Worm (Caenorhabditis elegans): ENCODE results near the gene etc-1.
A peak's percentile ranks its signal among the peaks of the same experiment; 100 is the strongest.

etc-1 gene

DNA sequence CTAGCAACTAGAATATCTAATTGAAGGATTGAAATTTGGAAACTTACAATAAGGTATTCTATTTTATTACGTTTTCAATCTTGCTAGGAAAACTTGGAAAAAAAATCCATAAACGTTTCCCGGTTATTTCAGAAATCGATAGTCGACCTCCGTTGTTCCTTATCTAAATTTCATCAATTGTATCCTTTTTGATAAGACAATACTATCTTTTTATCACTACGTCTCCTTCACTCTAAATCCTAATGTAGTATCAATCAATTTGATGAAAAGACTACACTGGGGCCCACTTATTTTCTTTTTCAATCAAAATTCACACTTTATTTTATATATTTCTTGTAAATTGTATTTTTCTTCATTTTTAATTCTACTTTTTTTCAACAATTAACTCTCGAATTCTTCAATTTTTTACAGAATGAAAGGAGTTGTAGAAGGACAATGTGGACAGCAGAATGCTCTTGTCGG lies 39.8 kb downstream of the etc-1 start, which contains the start of gene prx-5:
Gene prx-5, plus strand, starts transcription at position 412 of the 462 bp plus-strand sequence.
- TF ChIP-seq pqm-1 (tag; optimal IDR thresholded peaks at IDR 0.05) (peak; percentile 50), daf-12 (tag; optimal IDR thresholded peaks at IDR 0.05) (no peak), elt-2 (tag; optimal IDR thresholded peaks at IDR 0.05) (peak; percentile 67), ceh-28 (tag; optimal IDR thresholded peaks at IDR 0.05) (peak; percentile 43), unc-39 (tag; optimal IDR thresholded peaks at IDR 0.05) (no peak)

- peak; percentile 25 for TF ChIP-seq nhr-11 (tag; optimal IDR thresholded peaks at IDR 0.05)
- TF ChIP-seq ZK546.5 (tag; optimal IDR thresholded peaks at IDR 0.05) = no peak
- peak; percentile 18 for TF ChIP-seq nfya-1 (tag; optimal IDR thresholded peaks at IDR 0.05; ENCODE audit: insufficient read depth)
- TF ChIP-seq nhr-43 (tag; optimal IDR thresholded peaks at IDR 0.05; ENCODE audit: poor library complexity, severe bottlenecking) = peak; percentile 19
- peak; percentile 19 for TF ChIP-seq elt-2 (tag; optimal IDR thresholded peaks at IDR 0.05)
These were observed 42.4 kb downstream of the etc-1 start, which contains the start of gene cup-16 for ce11 chrII:8707024-8707423. TSS of gene cup-16 (plus strand) at chrII:8707155.

DNA sequence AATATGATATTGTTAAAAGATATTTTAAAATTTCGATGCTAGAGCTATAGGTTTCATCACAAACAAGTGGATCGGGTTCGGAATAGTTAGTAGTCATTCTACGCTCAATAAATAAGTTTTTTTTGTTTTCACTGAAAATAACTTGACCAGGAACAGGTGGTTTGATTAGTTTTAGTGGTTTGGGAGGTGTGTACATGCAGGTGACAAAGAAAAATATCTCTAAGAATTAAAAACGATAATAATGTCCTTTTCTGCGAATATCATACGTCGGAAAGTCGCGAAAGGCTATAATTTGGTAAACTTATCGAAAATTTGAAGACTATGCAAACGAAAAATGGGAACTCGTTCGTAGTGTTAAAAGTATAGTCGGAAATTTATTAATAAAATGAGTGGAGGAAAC lies 45.7 kb downstream of the etc-1 start, which contains the start of gene srg-15:
Gene srg-15, minus strand, starts transcription at position 101 of the 400 bp plus-strand sequence.
- TF ChIP-seq egl-27 (tag; optimal IDR thresholded peaks at IDR 0.05) = no peak
- no peak for TF ChIP-seq lin-39 (tag; optimal IDR thresholded peaks at IDR 0.05)
- no peak for TF ChIP-seq nhr-12 (tag; optimal IDR thresholded peaks at IDR 0.05)
- TF ChIP-seq zag-1 (tag; optimal IDR thresholded peaks at IDR 0.05) = no peak
- TF ChIP-seq ZK546.5 (tag; optimal IDR thresholded peaks at IDR 0.05) = no peak
- TF ChIP-seq lsy-12 (tag; optimal IDR thresholded peaks at IDR 0.05) = no peak
- TF ChIP-seq egl-5 (tag; optimal IDR thresholded peaks at IDR 0.05) = no peak
- TF ChIP-seq ama-1 (optimal IDR thresholded peaks at IDR 0.05) = no peak

ce11 chrII:8714913-8715447 lies 50.3 kb downstream of the etc-1 start, which contains the start of the genes rab-21 and T01B7.13:
TSS of gene rab-21 (minus strand) at chrII:8715013.
TSS of gene T01B7.13 (plus strand) at chrII:8715397.
- TF ChIP-seq eor-1 (tag; optimal IDR thresholded peaks at IDR 0.05) = no peak
- TF ChIP-seq nhr-76 (tag; optimal IDR thresholded peaks at IDR 0.05) = no peak
- TF ChIP-seq fos-1 (tag; optimal IDR thresholded peaks at IDR 0.05) = no peak

DNA sequence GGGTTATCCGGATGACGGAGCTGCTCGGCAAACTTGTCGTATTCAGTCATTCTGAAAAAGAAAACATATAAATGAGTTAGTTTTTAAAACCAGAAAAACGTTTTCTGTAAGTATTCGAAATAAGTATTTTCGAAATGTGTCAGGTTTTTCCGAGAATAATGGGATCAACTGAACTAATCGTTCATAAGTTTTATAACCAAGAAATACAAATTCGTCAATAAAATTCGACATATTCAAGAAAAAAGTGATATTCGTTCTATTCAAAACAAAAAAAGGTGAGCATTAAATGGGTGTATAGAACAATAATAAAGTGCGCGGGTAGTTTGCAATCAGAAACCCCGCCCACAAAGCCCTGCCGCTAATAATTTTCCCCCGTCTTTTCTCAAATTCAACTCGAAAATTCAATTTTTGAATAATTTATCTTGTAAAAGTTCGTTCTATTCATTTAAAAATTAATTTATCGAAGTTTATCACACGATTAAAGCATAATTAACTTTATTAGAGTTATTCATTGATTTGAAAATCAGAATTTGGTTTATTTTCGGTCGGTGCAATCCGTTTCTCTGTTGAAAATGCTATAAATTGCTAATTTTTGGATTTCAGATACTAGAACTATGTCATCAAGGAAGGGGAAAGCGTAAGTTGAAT lies 51.7 kb downstream of the etc-1 start, which contains the start of the genes cyn-11 and T01B7.5:
Gene cyn-11, minus strand, starts transcription at position 51 of the 648 bp plus-strand sequence.
Gene T01B7.5, plus strand, starts transcription at position 598 of the 648 bp plus-strand sequence.
- peak; percentile 39 for TF ChIP-seq nfya-1 (tag; optimal IDR thresholded peaks at IDR 0.05; ENCODE audit: insufficient read depth)
- peak; percentile 2 for TF ChIP-seq lin-15B (tag; optimal IDR thresholded peaks at IDR 0.05)
- TF ChIP-seq nhr-23 (tag; optimal IDR thresholded peaks at IDR 0.05) = peak; percentile 29
- TF ChIP-seq elt-1 (tag; optimal IDR thresholded peaks at IDR 0.05) = no peak
- no peak for TF ChIP-seq nhr-25 (tag; optimal IDR thresholded peaks at IDR 0.05)
- TF ChIP-seq nhr-76 (tag; optimal IDR thresholded peaks at IDR 0.05) = no peak
- TF ChIP-seq pha-4 (tag; optimal IDR thresholded peaks at IDR 0.05) = peak; percentile 41
- TF ChIP-seq elt-2 (tag; optimal IDR thresholded peaks at IDR 0.05) = peak; percentile 6
- peak; percentile 16 for TF ChIP-seq snpc-4 (tag; optimal IDR thresholded peaks at IDR 0.05)

ce11 chrII:8717579-8717978 lies 52.9 kb downstream of the etc-1 start:
- TF ChIP-seq ama-1 (optimal IDR thresholded peaks at IDR 0.05) (no peak), elt-1 (tag; optimal IDR thresholded peaks at IDR 0.05) (peak; percentile 98), elt-2 (tag; optimal IDR thresholded peaks at IDR 0.05) (no peak), nhr-23 (tag; optimal IDR thresholded peaks at IDR 0.05) (peak; percentile 66), nhr-25 (tag; optimal IDR thresholded peaks at IDR 0.05) (peak; percentile 93)

All from whole organism, L3 larva.